Fruit fly (Drosophila melanogaster): ENCODE results near the gene AlkB.

The AlkB gene

dm6 chrX:15869843-15870242 is 10.6 kb upstream of the AlkB start, which contains the start of gene CG16952:
TSS of gene CG16952 (plus strand) at chrX:15870183.
- TF ChIP-seq usp (GFP tag; optimal IDR thresholded peaks at IDR 0.05): no peak

DNA sequence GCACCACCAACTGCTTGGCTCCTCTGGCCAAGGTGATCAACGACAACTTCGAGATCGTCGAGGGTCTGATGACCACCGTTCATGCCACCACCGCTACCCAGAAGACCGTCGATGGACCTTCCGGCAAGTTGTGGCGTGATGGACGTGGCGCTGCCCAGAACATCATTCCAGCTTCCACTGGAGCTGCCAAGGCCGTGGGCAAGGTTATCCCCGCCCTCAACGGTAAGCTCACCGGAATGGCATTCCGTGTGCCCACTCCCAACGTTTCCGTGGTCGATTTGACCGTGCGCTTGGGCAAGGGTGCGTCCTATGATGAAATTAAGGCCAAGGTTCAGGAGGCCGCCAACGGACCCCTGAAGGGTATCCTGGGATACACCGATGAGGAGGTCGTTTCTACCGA is 9.5 kb upstream of the AlkB start:
- no peak for TF ChIP-seq Dll (optimal IDR thresholded peaks at IDR 0.05)
- TF ChIP-seq usp (GFP tag; optimal IDR thresholded peaks at IDR 0.05): no peak
- TF ChIP-seq EcR (GFP tag; optimal IDR thresholded peaks at IDR 0.05): no peak
- TF ChIP-seq psq (optimal IDR thresholded peaks at IDR 0.05): no peak
- TF ChIP-seq pan (optimal IDR thresholded peaks at IDR 0.05): no peak
- no peak for TF ChIP-seq CG8478 (optimal IDR thresholded peaks at IDR 0.05)

DNA sequence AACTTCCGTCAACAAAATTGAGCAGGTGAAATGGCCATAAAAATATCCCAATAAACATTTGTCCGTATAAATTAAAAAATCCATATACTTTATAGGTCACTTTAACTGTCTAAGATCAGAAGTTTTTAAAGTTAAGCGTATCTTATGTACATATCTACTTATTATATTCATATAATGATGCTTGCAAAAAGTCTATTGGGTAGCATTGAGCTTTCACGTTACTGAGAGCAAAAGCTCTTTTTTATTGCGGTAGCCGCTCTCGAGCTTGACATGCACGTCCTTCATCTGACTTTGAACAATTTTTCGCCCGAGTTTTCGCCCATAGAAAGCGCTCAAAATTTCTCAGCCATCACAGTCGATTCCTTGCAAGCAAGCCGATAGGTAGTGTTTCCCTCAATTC is 8.6 kb upstream of the AlkB start, which contains the start of gene Gapdh2:
Gene Gapdh2 (plus strand): TSS at position 283 of the 400 bp plus-strand sequence.
- TF ChIP-seq EcR (GFP tag; optimal IDR thresholded peaks at IDR 0.05) (no peak), psq (optimal IDR thresholded peaks at IDR 0.05) (no peak), CG8478 (optimal IDR thresholded peaks at IDR 0.05) (no peak)

dm6 chrX:15866799-15867412 is 7.6 kb upstream of the AlkB start:
- TF ChIP-seq psq (optimal IDR thresholded peaks at IDR 0.05) (no peak), CG8478 (optimal IDR thresholded peaks at IDR 0.05) (no peak), EcR (GFP tag; optimal IDR thresholded peaks at IDR 0.05) (no peak), usp (GFP tag; optimal IDR thresholded peaks at IDR 0.05) (no peak), pan (optimal IDR thresholded peaks at IDR 0.05) (no peak), Dll (optimal IDR thresholded peaks at IDR 0.05) (no peak)

dm6 chrX:15866032-15866431 is 6.7 kb upstream of the AlkB start:
- no peak for TF ChIP-seq usp (GFP tag; optimal IDR thresholded peaks at IDR 0.05)
- TF ChIP-seq psq (optimal IDR thresholded peaks at IDR 0.05): no peak
- no peak for TF ChIP-seq Dll (optimal IDR thresholded peaks at IDR 0.05)
- TF ChIP-seq EcR (GFP tag; optimal IDR thresholded peaks at IDR 0.05): no peak
- no peak for TF ChIP-seq pan (optimal IDR thresholded peaks at IDR 0.05)
- no peak for TF ChIP-seq CG8478 (optimal IDR thresholded peaks at IDR 0.05)

dm6 chrX:15860479-15860878 is 1.2 kb upstream of the AlkB start:
- TF ChIP-seq pan (optimal IDR thresholded peaks at IDR 0.05) (no peak), CG8478 (optimal IDR thresholded peaks at IDR 0.05) (peak; percentile 99), psq (optimal IDR thresholded peaks at IDR 0.05) (no peak)

DNA sequence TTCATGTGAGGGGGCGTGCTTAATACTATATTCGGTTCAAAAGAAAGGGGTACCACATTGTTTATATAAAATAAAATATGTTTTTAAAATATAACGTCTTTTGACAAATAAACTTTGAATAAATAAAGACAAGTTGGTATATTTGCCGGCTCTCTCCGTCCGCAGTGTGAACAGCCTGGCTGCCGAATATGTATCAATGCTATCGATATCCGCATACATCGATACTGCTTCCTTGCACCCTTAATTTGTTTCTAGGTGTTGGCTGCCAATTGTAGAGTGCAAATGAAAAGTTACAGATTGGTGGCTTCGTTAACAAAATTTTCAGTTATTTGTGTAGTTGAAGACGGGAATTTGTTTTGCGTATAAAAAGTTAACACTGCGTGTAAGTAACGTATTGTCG is 582 bp upstream of the AlkB start, which contains the start of gene Gbeta13F:
Gene Gbeta13F (plus strand): TSS at position 247 of the 400 bp plus-strand sequence.
- no peak for TF ChIP-seq pan (optimal IDR thresholded peaks at IDR 0.05)
- no peak for TF ChIP-seq usp (GFP tag; optimal IDR thresholded peaks at IDR 0.05)
- TF ChIP-seq CG8478 (optimal IDR thresholded peaks at IDR 0.05): no peak
- no peak for TF ChIP-seq EcR (GFP tag; optimal IDR thresholded peaks at IDR 0.05)
- TF ChIP-seq psq (optimal IDR thresholded peaks at IDR 0.05): no peak
- TF ChIP-seq Dll (optimal IDR thresholded peaks at IDR 0.05): no peak

DNA sequence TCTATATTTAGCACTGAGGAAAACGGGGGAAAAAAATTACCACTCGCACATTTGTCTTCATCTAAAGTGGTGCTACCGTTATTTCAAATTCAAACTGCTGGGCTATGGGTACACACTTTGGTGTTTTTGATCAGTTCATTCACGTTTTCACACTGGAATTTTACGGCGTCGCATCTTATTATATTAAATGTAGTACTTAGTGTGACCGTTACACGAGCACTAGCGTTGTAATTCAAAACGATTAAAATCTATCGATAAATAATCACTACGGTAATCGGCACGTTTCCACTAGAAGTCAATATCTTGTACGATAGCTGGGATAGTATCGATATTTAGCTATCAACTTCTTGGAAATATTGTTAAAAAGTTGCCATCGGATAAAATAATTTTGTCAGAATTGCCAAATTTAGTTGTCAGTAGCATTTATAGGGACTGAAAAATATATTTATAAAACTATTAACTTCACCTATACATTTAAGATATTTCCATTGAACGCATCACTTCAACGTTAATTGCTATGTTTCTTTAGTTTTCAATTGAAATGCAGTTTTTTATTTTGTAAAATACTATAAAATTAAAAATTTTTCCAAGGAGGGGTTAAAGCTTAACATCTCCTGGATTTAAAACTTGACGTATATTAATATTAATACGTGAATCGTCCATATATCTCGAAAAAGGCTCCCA is 1.5 kb downstream of the AlkB start, which contains the start of the genes CG46440 and Myb:
Gene CG46440 (minus strand): TSS at position 223 of the 684 bp plus-strand sequence.
Gene Myb (minus strand): TSS at position 223 of the 684 bp plus-strand sequence.
- TF ChIP-seq Dll (optimal IDR thresholded peaks at IDR 0.05) (no peak), usp (GFP tag; optimal IDR thresholded peaks at IDR 0.05) (no peak), pan (optimal IDR thresholded peaks at IDR 0.05) (no peak)

DNA sequence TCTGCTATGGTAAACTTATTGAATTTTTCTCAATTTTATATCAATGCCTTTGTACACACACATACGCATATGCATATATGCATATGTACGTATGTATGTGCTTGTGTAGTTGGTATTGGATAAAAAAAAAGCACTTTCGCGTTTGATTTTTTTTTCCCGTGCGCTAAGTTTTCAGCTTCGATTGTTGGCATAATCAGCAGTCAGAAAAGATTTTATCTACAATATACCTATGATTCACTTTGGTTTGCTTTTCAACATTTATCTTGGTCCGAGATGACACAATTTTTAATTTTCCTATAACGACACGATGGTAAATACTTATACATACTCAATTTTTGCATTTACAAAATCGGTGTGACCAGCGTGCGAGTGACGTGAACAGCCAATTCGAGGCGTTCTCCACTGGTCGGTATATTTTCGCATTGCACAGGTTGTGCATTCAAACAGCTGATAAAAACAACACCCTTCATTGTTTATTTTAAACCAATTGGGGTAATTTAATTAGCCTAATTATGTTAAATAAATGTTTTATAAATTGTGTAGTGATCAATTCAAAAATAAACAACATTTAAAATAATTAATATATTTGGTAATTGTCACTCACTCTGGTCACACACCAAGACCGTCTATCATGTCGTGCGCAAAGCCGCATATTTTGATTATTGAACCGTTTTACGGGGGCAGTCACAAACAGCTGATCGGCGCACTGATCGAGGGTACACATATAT is 6.3 kb downstream of the AlkB start, which contains the start of the genes UBL3 and CG15914:
Gene UBL3 (minus strand): TSS at position 361 of the 728 bp plus-strand sequence.
Gene CG15914 (plus strand): TSS at position 607 of the 728 bp plus-strand sequence.
- TF ChIP-seq usp (GFP tag; optimal IDR thresholded peaks at IDR 0.05) (no peak), EcR (GFP tag; optimal IDR thresholded peaks at IDR 0.05) (no peak), CG8478 (optimal IDR thresholded peaks at IDR 0.05) (no peak), Dll (optimal IDR thresholded peaks at IDR 0.05) (no peak), psq (optimal IDR thresholded peaks at IDR 0.05) (no peak), pan (optimal IDR thresholded peaks at IDR 0.05) (no peak)

DNA sequence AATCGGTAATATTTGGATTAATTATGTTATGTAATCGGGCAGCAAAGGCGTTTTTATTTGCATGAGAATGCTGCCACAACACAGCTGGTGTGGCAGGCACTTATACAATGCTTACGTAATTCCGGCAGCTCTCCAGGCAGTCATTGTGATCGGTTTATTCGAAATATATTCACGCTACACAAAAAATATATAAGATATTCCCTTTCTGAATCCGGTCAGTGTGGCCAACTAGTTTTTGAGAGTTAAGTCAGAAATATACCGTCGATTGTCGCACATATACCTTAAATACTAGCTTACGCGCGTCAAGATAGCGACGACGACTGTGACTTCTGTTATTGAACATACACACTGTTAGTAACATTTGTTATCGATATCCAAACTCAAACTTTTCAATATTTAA is 10.3 kb downstream of the AlkB start, which contains the start of gene sun:
Gene sun (minus strand): TSS at position 238 of the 400 bp plus-strand sequence.
- TF ChIP-seq CG8478 (optimal IDR thresholded peaks at IDR 0.05) (no peak), psq (optimal IDR thresholded peaks at IDR 0.05) (no peak), usp (GFP tag; optimal IDR thresholded peaks at IDR 0.05) (no peak), EcR (GFP tag; optimal IDR thresholded peaks at IDR 0.05) (no peak), Dll (optimal IDR thresholded peaks at IDR 0.05) (no peak), pan (optimal IDR thresholded peaks at IDR 0.05) (no peak)

DNA sequence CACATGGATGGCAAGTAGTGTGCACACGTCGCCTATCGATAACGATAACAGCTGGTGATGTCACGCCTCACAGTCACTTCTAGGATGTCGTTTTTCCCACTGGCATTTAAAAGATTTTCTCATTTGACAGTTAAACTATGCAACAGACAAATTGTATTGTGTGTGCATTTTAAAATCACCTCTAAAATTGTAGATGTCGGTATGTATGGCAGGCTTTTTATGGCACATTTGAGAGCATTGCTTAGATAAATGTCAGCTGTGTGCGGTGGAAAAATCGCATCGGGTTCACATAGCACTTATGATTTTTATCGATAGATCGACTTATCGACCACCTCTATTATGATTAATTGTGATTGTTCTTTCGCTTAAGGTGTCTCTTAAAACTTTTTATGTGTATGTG is 15.1 kb downstream of the AlkB start, which contains the start of the genes ArgRS and CG8578:
Gene ArgRS (minus strand): TSS at position 7 of the 400 bp plus-strand sequence.
Gene CG8578 (plus strand): TSS at position 338 of the 400 bp plus-strand sequence.
- TF ChIP-seq Dll (optimal IDR thresholded peaks at IDR 0.05) (no peak), psq (optimal IDR thresholded peaks at IDR 0.05) (no peak), EcR (GFP tag; optimal IDR thresholded peaks at IDR 0.05) (no peak), usp (GFP tag; optimal IDR thresholded peaks at IDR 0.05) (no peak), CG8478 (optimal IDR thresholded peaks at IDR 0.05) (no peak), pan (optimal IDR thresholded peaks at IDR 0.05) (no peak)

- no peak for TF ChIP-seq EcR (GFP tag; optimal IDR thresholded peaks at IDR 0.05)
- no peak for TF ChIP-seq pan (optimal IDR thresholded peaks at IDR 0.05)
- TF ChIP-seq Dll (optimal IDR thresholded peaks at IDR 0.05): no peak
Measured at dm6 chrX:15841346-15841745, 17.9 kb downstream of the AlkB start.

All from whole organism.